Fruit fly (Drosophila melanogaster): ENCODE measurements around the gene Ptx1.

The Ptx1 gene

DNA sequence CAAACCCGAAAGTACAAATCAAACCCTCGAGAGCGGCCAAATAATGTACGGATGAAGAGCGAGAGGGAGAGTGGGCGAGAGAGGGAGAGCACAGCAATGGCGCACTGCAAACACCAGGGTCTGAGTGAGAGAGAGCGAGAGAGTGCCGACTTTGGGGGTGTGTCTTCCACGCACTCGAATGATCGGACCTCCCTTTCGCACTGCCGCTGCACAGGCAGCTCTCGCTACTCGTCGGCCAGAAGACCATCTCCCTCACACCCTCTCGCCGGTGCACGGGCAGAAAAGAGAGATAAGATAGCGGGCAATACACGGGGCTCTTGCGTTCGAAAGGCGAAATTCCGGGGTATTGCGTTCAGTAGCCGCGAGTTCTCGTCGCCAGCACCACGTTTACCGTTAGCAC lies at the start of gene Ptx1:
Ptx1 (plus strand) TSS at position 353 of the 400 bp plus-strand sequence.
- peak; percentile 55; the same call in 1 of the 2 replicates for TF ChIP-seq CG32121 (GFP tag; IDR thresholded peaks at IDR 0.05)
- no peak for TF ChIP-seq CG13204 (GFP tag; optimal IDR thresholded peaks at IDR 0.05)
- peak; percentile 85 for TF ChIP-seq CG4496 (GFP tag; IDR thresholded peaks at IDR 0.05)
- no peak for TF ChIP-seq CG10348 (GFP tag; IDR thresholded peaks at IDR 0.05)
- TF ChIP-seq fd96Ca (GFP tag; IDR thresholded peaks at IDR 0.05), result peak; percentile 48; the same call in 1 of the 3 replicates
- TF ChIP-seq gl (tag; optimal IDR thresholded peaks at IDR 0.05), result no peak
- TF ChIP-seq CG9948 (tag; optimal IDR thresholded peaks at IDR 0.05), result no peak
- TF ChIP-seq Ets98B (GFP tag; IDR thresholded peaks at IDR 0.05), result no peak
- TF ChIP-seq Pif1B (GFP tag; optimal IDR thresholded peaks at IDR 0.05), result no peak
- no peak for TF ChIP-seq Pif1A (GFP tag; optimal IDR thresholded peaks at IDR 0.05)
- no peak for TF ChIP-seq CG34367 (tag; optimal IDR thresholded peaks at IDR 0.05)
- no peak for TF ChIP-seq CG8301 (tag; optimal IDR thresholded peaks at IDR 0.05)
- TF ChIP-seq CG8159 (tag; optimal IDR thresholded peaks at IDR 0.05), result no peak
- no peak for TF ChIP-seq EcR (GFP tag; optimal IDR thresholded peaks at IDR 0.05)

DNA sequence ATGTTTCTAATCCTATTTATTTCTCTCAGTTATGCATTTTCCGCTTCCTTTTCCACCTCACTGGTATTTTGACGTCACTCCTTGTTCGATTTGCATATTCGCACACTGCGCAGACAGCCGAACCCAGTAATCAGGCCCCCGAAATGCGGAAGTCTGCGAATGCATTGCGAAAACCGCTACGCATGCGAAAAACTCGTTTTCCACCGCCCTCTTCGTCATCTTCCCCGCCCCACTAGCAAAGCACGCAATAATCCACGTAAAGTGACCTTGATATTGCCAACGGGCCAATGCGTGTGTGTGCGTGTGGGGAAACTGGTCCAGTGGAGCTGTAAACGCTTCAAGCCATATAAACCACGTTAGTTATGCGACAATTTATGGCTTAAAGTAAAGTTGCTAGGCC lies 48.6 kb upstream of the Ptx1 start:
- TF ChIP-seq fd96Ca (GFP tag; IDR thresholded peaks at IDR 0.05) (no peak), CG4496 (GFP tag; IDR thresholded peaks at IDR 0.05) (0 out of 3 replicates have a peak, but pooled peaks have one; percentile 31), CG8301 (tag; optimal IDR thresholded peaks at IDR 0.05) (no peak), CG32121 (GFP tag; IDR thresholded peaks at IDR 0.05) (no peak), Pif1A (GFP tag; optimal IDR thresholded peaks at IDR 0.05) (no peak), EcR (GFP tag; optimal IDR thresholded peaks at IDR 0.05) (peak; percentile 48), Snoo (tag; optimal IDR thresholded peaks at IDR 0.05) (peak; percentile 63)

DNA sequence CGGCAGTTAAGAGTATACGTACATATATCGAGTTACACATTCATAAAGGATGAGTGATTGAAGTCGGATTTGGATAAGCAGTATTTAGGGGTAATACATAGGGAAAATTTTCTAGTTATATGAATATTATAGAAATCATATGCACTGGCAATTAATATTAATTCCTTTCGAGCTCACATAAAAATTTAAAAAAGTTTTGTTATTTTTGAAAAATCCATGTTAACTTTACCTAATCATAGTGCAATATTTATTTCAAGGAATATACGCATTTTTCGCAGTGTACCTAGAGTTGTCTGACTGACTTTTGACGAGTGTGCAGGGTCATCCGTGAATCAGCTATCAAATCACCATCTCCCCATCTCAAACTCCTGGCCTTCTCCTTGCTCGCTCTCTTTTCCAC lies 48.1 kb upstream of the Ptx1 start:
- TF ChIP-seq CG10348 (GFP tag; IDR thresholded peaks at IDR 0.05) (no peak), CG8159 (tag; optimal IDR thresholded peaks at IDR 0.05) (peak; percentile 73), CG34367 (tag; optimal IDR thresholded peaks at IDR 0.05) (peak; percentile 25), CG13204 (GFP tag; optimal IDR thresholded peaks at IDR 0.05) (no peak), CG17806 (tag; optimal IDR thresholded peaks at IDR 0.05) (peak; percentile 39), Snoo (tag; optimal IDR thresholded peaks at IDR 0.05) (no peak), CG14655 (GFP tag; optimal IDR thresholded peaks at IDR 0.05) (peak; percentile 33), CG4496 (GFP tag; IDR thresholded peaks at IDR 0.05) (0 out of 3 replicates have a peak, but pooled peaks have one; percentile 49), Pif1A (GFP tag; optimal IDR thresholded peaks at IDR 0.05) (peak; percentile 33), CG15710 (tag; optimal IDR thresholded peaks at IDR 0.05) (peak; percentile 65), CG9948 (tag; optimal IDR thresholded peaks at IDR 0.05) (peak; percentile 33), CG8301 (tag; optimal IDR thresholded peaks at IDR 0.05) (peak; percentile 43)

- TF ChIP-seq CG8159 (tag; optimal IDR thresholded peaks at IDR 0.05) (peak; percentile 56), EcR (GFP tag; optimal IDR thresholded peaks at IDR 0.05) (no peak), Pif1A (GFP tag; optimal IDR thresholded peaks at IDR 0.05) (no peak), CG34367 (tag; optimal IDR thresholded peaks at IDR 0.05) (no peak), CG15710 (tag; optimal IDR thresholded peaks at IDR 0.05) (peak; percentile 53), CG13204 (GFP tag; optimal IDR thresholded peaks at IDR 0.05) (no peak), CG4496 (GFP tag; IDR thresholded peaks at IDR 0.05) (no peak), D1 (tag; optimal IDR thresholded peaks at IDR 0.05) (no peak), gl (tag; optimal IDR thresholded peaks at IDR 0.05) (no peak), CG9948 (tag; optimal IDR thresholded peaks at IDR 0.05) (peak; percentile 11)
Observed at dm6 chr3R:30865365-30865770, 47.2 kb upstream of the Ptx1 start.

- TF ChIP-seq CG12605 (GFP tag; IDR thresholded peaks at IDR 0.05) (no peak), CG15710 (tag; optimal IDR thresholded peaks at IDR 0.05) (no peak), rn (GFP tag; IDR thresholded peaks at IDR 0.05) (no peak), Ets98B (GFP tag; IDR thresholded peaks at IDR 0.05) (no peak), CG34367 (tag; optimal IDR thresholded peaks at IDR 0.05) (no peak), CG9948 (tag; optimal IDR thresholded peaks at IDR 0.05) (no peak), Pif1A (GFP tag; optimal IDR thresholded peaks at IDR 0.05) (no peak), fd96Ca (GFP tag; IDR thresholded peaks at IDR 0.05) (no peak), CG8301 (tag; optimal IDR thresholded peaks at IDR 0.05) (no peak), CG10348 (GFP tag; IDR thresholded peaks at IDR 0.05) (no peak), CG17806 (tag; optimal IDR thresholded peaks at IDR 0.05) (no peak), CG4496 (GFP tag; IDR thresholded peaks at IDR 0.05) (no peak), CG13204 (GFP tag; optimal IDR thresholded peaks at IDR 0.05) (no peak), gl (tag; optimal IDR thresholded peaks at IDR 0.05) (no peak), Pif1B (GFP tag; optimal IDR thresholded peaks at IDR 0.05) (no peak), D1 (tag; optimal IDR thresholded peaks at IDR 0.05) (no peak), Snoo (tag; optimal IDR thresholded peaks at IDR 0.05) (no peak), CG8159 (tag; optimal IDR thresholded peaks at IDR 0.05) (no peak), CG32121 (GFP tag; IDR thresholded peaks at IDR 0.05) (no peak)
Observed at dm6 chr3R:30865883-30866282, 46.7 kb upstream of the Ptx1 start.

- TF ChIP-seq EcR (GFP tag; optimal IDR thresholded peaks at IDR 0.05) (peak; percentile 57), CG14655 (GFP tag; optimal IDR thresholded peaks at IDR 0.05) (no peak), CG15710 (tag; optimal IDR thresholded peaks at IDR 0.05) (no peak), rn (GFP tag; IDR thresholded peaks at IDR 0.05) (no peak), CG13204 (GFP tag; optimal IDR thresholded peaks at IDR 0.05) (peak; percentile 38), Pif1B (GFP tag; optimal IDR thresholded peaks at IDR 0.05) (no peak), D1 (tag; optimal IDR thresholded peaks at IDR 0.05) (no peak), fd96Ca (GFP tag; IDR thresholded peaks at IDR 0.05) (no peak)
Observed at dm6 chr3R:30867232-30867631, 45.3 kb upstream of the Ptx1 start, which contains the start of gene Cpr100A. Gene Cpr100A (plus strand): TSS chr3R:30867521.

All from whole organism, pupa.